Fruit fly (Drosophila melanogaster) whole organism, prepupa: ENCODE data around the gene Gdi.

ENCODE experiments used
- CG11294 ChIP-seq: fragments of 200-800 bp; sonication (Bioruptor generic); IDR thresholded peaks from 2 replicates; pipeline ENCODE4 v1.3.6; 2022; ENCODE audit warnings: missing biosample characterization, missing genetic modification characterization
- CG16779 ChIP-seq: fragments of 200-800 bp; sonication (Bioruptor generic); optimal IDR thresholded peaks from 3 replicates; lab custom pipeline; 2017; ENCODE audit warnings: missing biosample characterization, mild to moderate bottlenecking, missing genetic modification characterization
- Eip93F ChIP-seq: fragments of 200-800 bp; sonication (Bioruptor generic); optimal IDR thresholded peaks from 2 replicates; lab custom pipeline; 2016; ENCODE audit warnings: missing biosample characterization, mild to moderate bottlenecking, missing genetic modification characterization
- Gug ChIP-seq: fragments of 200-800 bp; sonication (Bioruptor generic); IDR thresholded peaks from 2 replicates; pipeline ENCODE4 v1.3.6; 2022; ENCODE audit warnings: missing biosample characterization, missing genetic modification characterization
- Lpt ChIP-seq: fragments of 200-800 bp; sonication (Bioruptor generic); optimal IDR thresholded peaks from 3 replicates; lab custom pipeline; 2016; ENCODE audit warnings: missing biosample characterization, missing genetic modification characterization
- Sox102F ChIP-seq: fragments of 200-800 bp; sonication (Bioruptor generic); optimal IDR thresholded peaks from 2 replicates; lab custom pipeline; 2016; ENCODE audit warnings: missing biosample characterization, mild to moderate bottlenecking, missing genetic modification characterization
- achi ChIP-seq: fragments of 200-800 bp; sonication (Bioruptor generic); optimal IDR thresholded peaks from 3 replicates; lab custom pipeline; 2016; ENCODE audit warnings: missing biosample characterization, missing genetic modification characterization

- TF ChIP-seq achi, result peak; percentile 71
- TF ChIP-seq Sox102F (GFP tag; lab: Kevin White, UChicago), result peak; percentile 42
- TF ChIP-seq Eip93F (GFP tag; lab: Kevin White, UChicago), result no peak
- peak; percentile 47 for TF ChIP-seq Lpt
- TF ChIP-seq CG16779 (tag; lab: Kevin White, UChicago), result no peak
- peak; percentile 35; the same call in 1 of the 2 replicates for TF ChIP-seq CG11294
- peak; percentile 66; the same call in 1 of the 2 replicates for TF ChIP-seq Gug
These were observed 46.9 kb downstream of the Gdi start for dm6 chr2L:9447816-9448215.
